ENCODE assay signal across 1 fruit fly cellular context in the genomic region with DNA sequence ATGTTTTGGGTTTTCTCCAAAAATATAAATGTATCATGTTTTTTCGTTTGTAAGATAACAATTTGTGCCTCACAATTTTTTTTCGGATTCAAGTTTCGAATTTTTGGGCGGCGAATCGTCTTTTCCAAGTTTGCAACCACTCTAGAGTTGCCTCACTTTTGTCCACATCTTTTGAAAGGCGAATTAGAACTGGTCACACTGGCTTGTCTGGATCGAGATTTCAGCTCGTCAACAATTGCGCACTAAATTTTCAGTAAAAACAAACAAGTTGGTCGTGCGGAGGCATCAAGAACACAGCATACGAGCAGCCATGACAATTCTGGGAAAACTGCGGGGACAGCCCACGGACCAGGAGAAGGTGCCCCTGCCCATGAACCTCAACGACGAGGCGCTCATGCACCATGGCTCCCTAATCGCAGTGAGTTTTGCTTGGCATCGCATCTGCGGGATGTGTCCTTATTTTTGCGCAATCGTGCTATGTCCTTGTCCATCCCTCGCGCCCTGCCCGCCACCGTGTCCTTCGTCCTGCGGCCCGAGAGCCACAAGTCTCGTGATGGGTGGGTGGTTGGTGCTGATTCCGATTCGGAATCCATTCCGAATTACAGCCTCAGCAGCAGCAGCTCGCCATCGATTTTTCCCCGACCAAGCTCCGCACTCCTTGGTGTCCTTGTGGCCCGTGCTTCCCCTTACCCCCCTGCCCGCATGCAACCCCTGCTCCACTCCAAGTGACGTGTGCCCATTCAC.
A peak's percentile ranks its signal among the peaks of the same experiment; 100 is the strongest.
TF ChIP-seq lines count a peak whose summit lies in the region.

CG3662 (plus strand) TSS at position 48 of the 744 bp plus-strand sequence.

TF ChIP-seq in whole organism, embryonic, 481 proteins besides CTCF, POLR2A, EP300 and RAD21 (continued from another document):
- peak; percentile 72; the same call in 2 of the 3 replicates for TF ChIP-seq ci (GFP tag; IDR thresholded peaks at IDR 0.05; lab: Robert Waterston, UW)
- no peak for TF ChIP-seq nerfin-2 (GFP tag; IDR thresholded peaks at IDR 0.05; lab: Robert Waterston, UW; ENCODE audit: partially characterized antibody)
- TF ChIP-seq dm (GFP tag; optimal IDR thresholded peaks at IDR 0.05; lab: Kevin White, UChicago): no peak
- no peak for TF ChIP-seq Abd-B (GFP tag; optimal IDR thresholded peaks at IDR 0.05; lab: Kevin White, UChicago)
- TF ChIP-seq tin (GFP tag; optimal IDR thresholded peaks at IDR 0.05; lab: Kevin White, UChicago): no peak
- no peak for TF ChIP-seq disco-r (GFP tag; optimal IDR thresholded peaks at IDR 0.05; lab: Kevin White, UChicago)
- no peak for TF ChIP-seq CG6272 (GFP tag; IDR thresholded peaks at IDR 0.05; lab: Robert Waterston, UW)
- TF ChIP-seq bigmax (GFP tag; optimal IDR thresholded peaks at IDR 0.05; lab: Kevin White, UChicago): peak; percentile 16
- no peak for TF ChIP-seq Asciz (GFP tag; optimal IDR thresholded peaks at IDR 0.05; lab: Kevin White, UChicago)
- TF ChIP-seq salm (tag; optimal IDR thresholded peaks at IDR 0.05; lab: Kevin White, UChicago): no peak
- no peak for TF ChIP-seq CG6854 (GFP tag; optimal IDR thresholded peaks at IDR 0.05; lab: Kevin White, UChicago)
- TF ChIP-seq Ets65A (GFP tag; lab: Kevin White, UChicago): no peak
- TF ChIP-seq scrt (GFP tag; optimal IDR thresholded peaks at IDR 0.05; lab: Kevin White, UChicago): peak; percentile 7
- TF ChIP-seq insv (GFP tag; optimal IDR thresholded peaks at IDR 0.05; lab: Kevin White, UChicago): no peak
- no peak for TF ChIP-seq CG3726 (GFP tag; IDR thresholded peaks at IDR 0.05; lab: Robert Waterston, UW)
- TF ChIP-seq Hr3 (GFP tag; optimal IDR thresholded peaks at IDR 0.05; lab: Kevin White, UChicago): no peak
- TF ChIP-seq CG10209 (GFP tag; optimal IDR thresholded peaks at IDR 0.05; lab: Kevin White, UChicago): no peak
- no peak for TF ChIP-seq Vsx1 (GFP tag; optimal IDR thresholded peaks at IDR 0.05; lab: Kevin White, UChicago)
- no peak for TF ChIP-seq CG30020 (tag; optimal IDR thresholded peaks at IDR 0.05; lab: Kevin White, UChicago)
- no peak for TF ChIP-seq slp2 (GFP tag; optimal IDR thresholded peaks at IDR 0.05; lab: Kevin White, UChicago)
- TF ChIP-seq CG7786 (GFP tag; optimal IDR thresholded peaks at IDR 0.05; lab: Kevin White, UChicago): no peak
- no peak for TF ChIP-seq ken (GFP tag; IDR thresholded peaks at IDR 0.05; lab: Robert Waterston, UW)
- peak; percentile 97 for TF ChIP-seq gfzf (GFP tag; optimal IDR thresholded peaks at IDR 0.05; lab: Kevin White, UChicago)
- no peak for TF ChIP-seq CG8924 (tag; optimal IDR thresholded peaks at IDR 0.05; lab: Kevin White, UChicago)
- no peak for TF ChIP-seq Hsf (GFP tag; optimal IDR thresholded peaks at IDR 0.05; lab: Kevin White, UChicago)
- TF ChIP-seq otp (GFP tag; IDR thresholded peaks at IDR 0.05; lab: Robert Waterston, UW): no peak
TF ChIP-seq in whole organism, embryonic: peak in this region for 99.
